Worm (Caenorhabditis elegans) whole organism, midembryonic: Measurements from ENCODE around the gene C27D6.15.

Experiments
- cog-1 ChIP-seq: sonication (generic microtip); optimal IDR thresholded peaks from 2 replicates; lab custom pipeline; 2016; ENCODE audit warnings: missing genetic modification characterization, missing compliant biosample characterization
- flt-1 ChIP-seq: fragments of 200-800 bp; sonication (Bioruptor generic); IDR thresholded peaks from 2 replicates; pipeline ENCODE4 v1.3.6; 2022; ENCODE audit warnings: missing genetic modification characterization, missing compliant biosample characterization
- tab-1 ChIP-seq: fragments of 200-800 bp; sonication (Bioruptor generic); IDR thresholded peaks from 2 replicates; pipeline ENCODE4 v1.3.6; 2022; ENCODE audit warnings: missing genetic modification characterization, missing compliant biosample characterization
- ztf-23 ChIP-seq: fragments of 200-800 bp; sonication (Bioruptor generic); IDR thresholded peaks from 2 replicates; pipeline ENCODE4 v1.3.6; 2022; ENCODE audit warnings: missing genetic modification reagents, missing genetic modification characterization, missing compliant biosample characterization
- ztf-29 ChIP-seq: fragments of 200-800 bp; sonication (Bioruptor generic); IDR thresholded peaks from 2 replicates; pipeline ENCODE4 v1.3.6; 2022; ENCODE audit warnings: missing genetic modification reagents, missing genetic modification characterization, missing compliant biosample characterization

DNA sequence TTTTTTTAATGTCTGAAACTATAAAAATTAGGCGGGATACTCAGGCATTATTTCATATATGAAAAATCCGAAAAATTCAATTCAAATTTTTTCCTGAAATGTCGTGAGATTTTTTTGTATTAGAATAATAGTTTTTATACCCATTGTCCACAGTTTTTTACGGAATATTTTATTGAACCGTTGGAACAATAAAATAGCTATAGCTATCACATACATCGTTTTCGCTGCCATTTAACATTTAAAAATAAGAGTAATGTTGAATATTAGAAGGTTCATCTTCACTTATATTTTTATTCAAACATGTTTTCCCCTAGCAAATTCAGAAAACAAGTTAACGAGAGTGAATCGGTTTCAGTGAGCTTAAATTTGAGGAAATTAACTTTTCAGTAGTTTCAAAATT, at the start of gene C27D6.15:
- TF ChIP-seq ztf-29 (GFP tag; lab: Robert Waterston, UW) (no peak), flt-1 (no peak), ztf-23 (GFP tag; lab: Robert Waterston, UW) (no peak), tab-1 (GFP tag; lab: Robert Waterston, UW) (no peak), cog-1 (tag; lab: Kevin White, UChicago) (no peak)
